Worm (Caenorhabditis elegans) whole organism, late embryonic: ENCODE results near the gene srx-64.

Source experiments
- C38D4.7 ChIP-seq: fragments of 200-800 bp; sonication (Bioruptor generic); optimal IDR thresholded peaks from 2 replicates; lab custom pipeline; 2018; ENCODE audit warnings: mild to moderate bottlenecking, missing genetic modification characterization, moderate library complexity, missing compliant biosample characterization
- K09A11.1 ChIP-seq: sonication (generic microtip); optimal IDR thresholded peaks from 2 replicates; lab custom pipeline; 2017; ENCODE audit warnings: antibody characterized with exemption, mild to moderate bottlenecking, missing genetic modification characterization, missing compliant biosample characterization; ENCODE audit not compliant: insufficient read depth
- T23F11.4 ChIP-seq: fragments of 200-800 bp; sonication (Bioruptor generic); optimal IDR thresholded peaks from 2 replicates; lab custom pipeline; 2018; ENCODE audit warnings: mild to moderate bottlenecking, missing genetic modification characterization, missing compliant biosample characterization
- Y22D7AL.16 ChIP-seq: sonication (generic microtip); optimal IDR thresholded peaks from 2 replicates; lab custom pipeline; 2016; ENCODE audit warnings: missing genetic modification characterization, missing compliant biosample characterization
- ceh-19 ChIP-seq: fragments of 200-800 bp; sonication (Bioruptor generic); optimal IDR thresholded peaks from 2 replicates; lab custom pipeline; 2018; ENCODE audit warnings: mild to moderate bottlenecking, missing genetic modification characterization, missing compliant biosample characterization
- ceh-2 ChIP-seq: sonication (generic microtip); optimal IDR thresholded peaks from 2 replicates; lab custom pipeline; 2016; ENCODE audit warnings: missing genotype, missing genetic modification characterization, missing compliant biosample characterization
- ceh-22 ChIP-seq: sonication (generic microtip); optimal IDR thresholded peaks from 2 replicates; lab custom pipeline; 2017; ENCODE audit warnings: missing biosample characterization, missing genetic modification characterization
- ceh-31 ChIP-seq: sonication (generic microtip); optimal IDR thresholded peaks from 2 replicates; lab custom pipeline; 2016; ENCODE audit warnings: missing genetic modification characterization, missing compliant biosample characterization
- ceh-34 ChIP-seq: sonication (generic microtip); optimal IDR thresholded peaks from 2 replicates; lab custom pipeline; 2016; ENCODE audit warnings: mild to moderate bottlenecking, missing genetic modification characterization, missing compliant biosample characterization
- ceh-48 ChIP-seq: sonication (generic microtip); optimal IDR thresholded peaks from 2 replicates; lab custom pipeline; 2016; ENCODE audit warnings: missing genetic modification characterization, inconsistent platforms, missing compliant biosample characterization
- ceh-9 ChIP-seq: sonication (generic microtip); optimal IDR thresholded peaks from 2 replicates; lab custom pipeline; 2016; ENCODE audit warnings: mild to moderate bottlenecking, missing genetic modification characterization, inconsistent platforms, missing compliant biosample characterization
- dmd-4 ChIP-seq: sonication (generic microtip); optimal IDR thresholded peaks from 2 replicates; lab custom pipeline; 2016; ENCODE audit warnings: borderline replicate concordance, missing genetic modification characterization, missing compliant biosample characterization
- elt-2 ChIP-seq: sonication (generic microtip); optimal IDR thresholded peaks from 2 replicates; lab custom pipeline; 2016; ENCODE audit warnings: missing genetic modification reagents, missing genetic modification characterization, missing compliant biosample characterization
- elt-4 ChIP-seq: sonication (generic microtip); optimal IDR thresholded peaks from 2 replicates; lab custom pipeline; 2016; ENCODE audit warnings: missing genetic modification characterization, missing compliant biosample characterization
- ets-4 ChIP-seq: sonication (generic microtip); optimal IDR thresholded peaks from 2 replicates; lab custom pipeline; 2016; ENCODE audit warnings: missing genetic modification characterization, missing compliant biosample characterization
- eyg-1 ChIP-seq: sonication (generic microtip); optimal IDR thresholded peaks from 2 replicates; lab custom pipeline; 2016; ENCODE audit warnings: missing genotype, missing genetic modification characterization, missing compliant biosample characterization
- fkh-6 ChIP-seq: sonication (generic microtip); optimal IDR thresholded peaks from 2 replicates; lab custom pipeline; 2016; ENCODE audit warnings: missing genetic modification characterization, missing compliant biosample characterization
- gmeb-2 ChIP-seq: sonication (generic microtip); optimal IDR thresholded peaks from 2 replicates; lab custom pipeline; 2016; ENCODE audit warnings: missing genetic modification characterization, inconsistent platforms, missing compliant biosample characterization
- hlh-13 ChIP-seq: fragments of 200-800 bp; sonication (Bioruptor generic); optimal IDR thresholded peaks from 2 replicates; lab custom pipeline; 2018; ENCODE audit warnings: mild to moderate bottlenecking, missing genetic modification characterization, missing compliant biosample characterization
- hlh-15 ChIP-seq: sonication (generic microtip); optimal IDR thresholded peaks from 2 replicates; lab custom pipeline; 2016; ENCODE audit warnings: missing genetic modification characterization, missing compliant biosample characterization
- hlh-30 ChIP-seq: sonication (generic microtip); optimal IDR thresholded peaks from 2 replicates; lab custom pipeline; 2017; ENCODE audit warnings: antibody characterized with exemption, missing genetic modification characterization, missing compliant biosample characterization; ENCODE audit not compliant: insufficient read depth
- lim-6 ChIP-seq: sonication (generic microtip); optimal IDR thresholded peaks from 2 replicates; lab custom pipeline; 2016; ENCODE audit warnings: missing genetic modification characterization, missing compliant biosample characterization
- lin-11 ChIP-seq: fragments of 200-800 bp; sonication (Bioruptor generic); optimal IDR thresholded peaks from 2 replicates; lab custom pipeline; 2018; ENCODE audit warnings: mild to moderate bottlenecking, missing genetic modification characterization, missing compliant biosample characterization
- madf-2 ChIP-seq: sonication (generic microtip); optimal IDR thresholded peaks from 2 replicates; lab custom pipeline; 2017; ENCODE audit warnings: missing genetic modification characterization, missing compliant biosample characterization
- mec-3 ChIP-seq: sonication (generic microtip); optimal IDR thresholded peaks from 2 replicates; lab custom pipeline; 2016; ENCODE audit warnings: borderline replicate concordance, missing genetic modification characterization, missing compliant biosample characterization
- nfya-1 ChIP-seq: sonication (generic microtip); optimal IDR thresholded peaks from 2 replicates; lab custom pipeline; 2017; ENCODE audit warnings: missing genetic modification characterization, mild to moderate bottlenecking, missing compliant biosample characterization, antibody characterized with exemption, moderate library complexity
- nhr-11 ChIP-seq: fragments of 150-350 bp; optimal IDR thresholded peaks from 2 replicates; lab custom pipeline; 2014; ENCODE audit warnings: missing biosample characterization, missing genetic modification characterization
- nhr-232 ChIP-seq: sonication (generic microtip); optimal IDR thresholded peaks from 2 replicates; lab custom pipeline; 2016; ENCODE audit warnings: missing genetic modification characterization, missing compliant biosample characterization
- odd-2 ChIP-seq: sonication (generic microtip); optimal IDR thresholded peaks from 2 replicates; lab custom pipeline; 2017; ENCODE audit warnings: antibody characterized with exemption, mild to moderate bottlenecking, missing genetic modification characterization, missing compliant biosample characterization
- pag-3 ChIP-seq: sonication (generic microtip); optimal IDR thresholded peaks from 2 replicates; lab custom pipeline; 2016; ENCODE audit warnings: missing compliant biosample characterization, missing genetic modification characterization, borderline replicate concordance
- pat-9 ChIP-seq: fragments of 200-800 bp; sonication (Bioruptor generic); optimal IDR thresholded peaks from 2 replicates; lab custom pipeline; 2018; ENCODE audit warnings: mild to moderate bottlenecking, missing genetic modification characterization, moderate library complexity, missing compliant biosample characterization
- pax-1 ChIP-seq: fragments of 150-350 bp; optimal IDR thresholded peaks from 2 replicates; lab custom pipeline; 2014; ENCODE audit warnings: missing biosample characterization, missing genetic modification characterization
- pha-2 ChIP-seq: sonication (generic microtip); optimal IDR thresholded peaks from 2 replicates; lab custom pipeline; 2017; ENCODE audit warnings: mild to moderate bottlenecking, missing genetic modification characterization, missing compliant biosample characterization
- pqm-1 ChIP-seq: sonication (generic microtip); optimal IDR thresholded peaks from 2 replicates; lab custom pipeline; 2016; ENCODE audit warnings: missing genetic modification characterization, missing compliant biosample characterization
- sox-2 ChIP-seq: fragments of 200-800 bp; sonication (Bioruptor generic); IDR thresholded peaks from 2 replicates; pipeline ENCODE4 v1.3.6; 2022; ENCODE audit warnings: missing genetic modification reagents, missing genetic modification characterization, missing compliant biosample characterization
- sox-4 ChIP-seq: sonication (generic microtip); optimal IDR thresholded peaks from 2 replicates; lab custom pipeline; 2017; ENCODE audit warnings: mild to moderate bottlenecking, missing genetic modification characterization, inconsistent platforms, missing compliant biosample characterization
- syd-9 ChIP-seq: sonication (generic microtip); optimal IDR thresholded peaks from 2 replicates; lab custom pipeline; 2016; ENCODE audit warnings: mild to moderate bottlenecking, missing genetic modification characterization, moderate library complexity, missing compliant biosample characterization
- tbx-2 ChIP-seq: sonication (generic microtip); optimal IDR thresholded peaks from 2 replicates; lab custom pipeline; 2016; ENCODE audit warnings: missing genetic modification characterization, missing compliant biosample characterization
- tbx-7 ChIP-seq: sonication (generic microtip); optimal IDR thresholded peaks from 2 replicates; lab custom pipeline; 2016; ENCODE audit warnings: missing genotype, missing genetic modification characterization, missing compliant biosample characterization
- ttx-3 ChIP-seq: sonication (generic microtip); optimal IDR thresholded peaks from 2 replicates; lab custom pipeline; 2016; ENCODE audit warnings: missing genetic modification reagents, missing genetic modification characterization, missing compliant biosample characterization
- unc-86 ChIP-seq: sonication (generic microtip); optimal IDR thresholded peaks from 2 replicates; lab custom pipeline; 2016; ENCODE audit warnings: missing genetic modification characterization, missing compliant biosample characterization
- zip-5 ChIP-seq: sonication (generic microtip); optimal IDR thresholded peaks from 2 replicates; lab custom pipeline; 2016; ENCODE audit warnings: missing genetic modification characterization, missing compliant biosample characterization

The srx-64 gene

DNA sequence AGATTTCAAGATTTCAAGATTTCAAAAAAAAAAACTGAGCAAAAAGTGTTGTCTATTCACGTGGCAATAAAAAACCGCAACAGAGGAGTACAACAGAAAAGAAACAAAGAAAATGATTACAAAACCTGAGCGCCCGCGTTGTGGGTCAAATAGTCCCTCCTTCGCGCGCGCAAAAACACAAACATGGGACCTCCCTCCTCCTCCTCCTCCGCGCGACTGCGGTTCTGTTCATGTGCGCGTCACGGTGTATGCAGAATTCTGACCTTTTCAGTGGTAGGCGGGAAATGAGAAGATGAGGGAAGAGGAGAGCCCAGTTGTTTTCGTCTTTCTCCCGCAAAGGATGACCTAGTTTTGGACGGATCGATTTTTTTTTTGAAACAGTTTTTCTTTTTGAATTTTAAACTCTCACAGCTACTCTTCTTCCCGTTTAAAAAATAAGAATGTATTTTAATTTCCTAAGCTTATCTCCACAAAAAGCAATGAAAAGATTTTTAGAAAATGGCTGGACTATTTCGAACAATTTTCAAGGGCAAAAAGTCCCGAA is 36.8 kb upstream of the srx-64 start, which contains the start of gene C17E7.4:
Gene C17E7.4, plus strand, starts transcription at position 494 of the 544 bp plus-strand sequence.
- TF ChIP-seq ceh-34 (tag; lab: Kevin White, UChicago) (no peak), C38D4.7 (GFP tag; lab: Kevin White, UChicago) (no peak), sox-2 (GFP tag; lab: Robert Waterston, UW) (no peak), tbx-2 (tag; lab: Kevin White, UChicago) (no peak), ceh-31 (tag; lab: Kevin White, UChicago) (no peak), pax-1 (tag; lab: Kevin White, UChicago) (no peak), lin-11 (tag; lab: Kevin White, UChicago) (no peak), T23F11.4 (GFP tag; lab: Kevin White, UChicago) (no peak), elt-2 (no peak), nhr-232 (no peak), pag-3 (tag; lab: Kevin White, UChicago) (no peak), pha-2 (tag; lab: Kevin White, UChicago) (no peak), nhr-11 (tag; lab: Kevin White, UChicago) (no peak), hlh-13 (GFP tag; lab: Kevin White, UChicago) (no peak), fkh-6 (no peak), lim-6 (tag; lab: Kevin White, UChicago) (no peak), syd-9 (tag; lab: Kevin White, UChicago) (no peak), gmeb-2 (no peak), madf-2 (no peak)

DNA sequence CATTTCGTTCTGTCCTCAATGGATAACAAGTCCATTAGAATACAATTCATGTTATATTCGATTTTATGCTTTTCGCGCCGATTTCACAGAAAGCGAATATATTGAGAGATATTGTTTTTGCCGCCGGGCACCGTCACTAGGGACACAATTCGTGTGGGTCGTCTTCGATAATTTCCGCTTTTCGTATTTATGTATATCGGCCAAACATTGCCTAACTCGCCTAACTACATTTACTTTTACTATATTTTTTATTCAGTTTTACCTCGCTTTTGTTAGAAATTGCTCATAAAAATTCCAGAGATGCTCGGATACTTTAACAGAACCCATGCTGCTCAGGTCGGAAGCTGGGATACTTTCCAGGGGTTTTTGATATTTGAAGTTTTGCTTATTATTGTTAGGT is 34.5 kb upstream of the srx-64 start, which contains the start of gene sre-9:
Gene sre-9, plus strand, starts transcription at position 301 of the 400 bp plus-strand sequence.
- TF ChIP-seq hlh-15: no peak
- no peak for TF ChIP-seq Y22D7AL.16 (tag; lab: Kevin White, UChicago)
- no peak for TF ChIP-seq ceh-22 (tag; lab: Kevin White, UChicago)
- TF ChIP-seq pat-9: no peak
- TF ChIP-seq nfya-1 (tag; lab: Kevin White, UChicago): no peak
- no peak for TF ChIP-seq dmd-4 (tag; lab: Kevin White, UChicago)
- TF ChIP-seq ets-4 (tag; lab: Kevin White, UChicago): no peak
- no peak for TF ChIP-seq pqm-1 (tag; lab: Kevin White, UChicago)
- TF ChIP-seq mec-3 (tag; lab: Kevin White, UChicago): no peak
- no peak for TF ChIP-seq sox-4 (tag; lab: Kevin White, UChicago)
- TF ChIP-seq sox-2 (GFP tag; lab: Robert Waterston, UW): no peak
- no peak for TF ChIP-seq lin-11 (tag; lab: Kevin White, UChicago)
- TF ChIP-seq zip-5 (tag; lab: Kevin White, UChicago): no peak
- no peak for TF ChIP-seq gmeb-2
- TF ChIP-seq lim-6 (tag; lab: Kevin White, UChicago): no peak
- TF ChIP-seq hlh-30 (tag; lab: Kevin White, UChicago): no peak
- TF ChIP-seq ceh-19 (GFP tag; lab: Kevin White, UChicago): no peak
- TF ChIP-seq ceh-34 (tag; lab: Kevin White, UChicago): no peak
- TF ChIP-seq tbx-7: no peak
- TF ChIP-seq K09A11.1: no peak

- TF ChIP-seq ceh-48 (tag; lab: Kevin White, UChicago) (no peak), lin-11 (tag; lab: Kevin White, UChicago) (no peak)
Observed at ce11 chrV:3896018-3896417, 33.2 kb upstream of the srx-64 start.

DNA sequence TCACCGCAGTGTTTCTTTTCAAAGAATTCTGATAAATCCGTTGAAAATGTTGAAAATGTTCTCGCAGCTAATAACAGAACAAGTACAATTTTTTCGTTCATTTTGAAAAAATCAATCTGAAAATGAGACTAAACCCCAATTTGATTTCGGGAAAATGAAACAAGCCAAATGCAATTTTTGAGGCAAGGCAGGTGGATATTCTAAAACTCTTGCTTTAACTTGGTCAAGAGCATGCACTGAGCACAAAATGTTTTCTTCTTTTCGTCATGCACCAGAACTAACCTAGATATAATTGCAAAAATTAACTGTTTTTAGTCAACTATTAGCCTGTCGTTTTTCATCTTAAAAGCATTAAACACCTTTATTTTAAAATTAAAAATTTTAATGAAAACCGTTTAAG is 29.1 kb upstream of the srx-64 start, which contains the start of gene irld-22:
Gene irld-22, minus strand, starts transcription at position 101 of the 400 bp plus-strand sequence.
- TF ChIP-seq elt-4 (tag; lab: Kevin White, UChicago) (no peak), unc-86 (tag; lab: Kevin White, UChicago) (no peak), nfya-1 (tag; lab: Kevin White, UChicago) (no peak), sox-2 (GFP tag; lab: Robert Waterston, UW) (no peak), odd-2 (tag; lab: Kevin White, UChicago) (no peak), mec-3 (tag; lab: Kevin White, UChicago) (no peak), fkh-6 (no peak), eyg-1 (tag; lab: Kevin White, UChicago) (no peak), pha-2 (tag; lab: Kevin White, UChicago) (no peak), ceh-2 (tag; lab: Kevin White, UChicago) (no peak), ttx-3 (tag; lab: Kevin White, UChicago) (no peak), ceh-48 (tag; lab: Kevin White, UChicago) (no peak), ceh-9 (no peak), ceh-19 (GFP tag; lab: Kevin White, UChicago) (no peak), ceh-22 (tag; lab: Kevin White, UChicago) (no peak)
